Worm (Caenorhabditis elegans) whole organism, midembryonic: Measurements from ENCODE around the gene emb-30.

Source experiments
- T22C8.4 ChIP-seq: fragments of 200-800 bp; sonication (Bioruptor generic); IDR thresholded peaks from 2 replicates; pipeline ENCODE4 v1.3.6; 2022; ENCODE audit warnings: missing genetic modification characterization, missing compliant biosample characterization
- cog-1 ChIP-seq: sonication (generic microtip); optimal IDR thresholded peaks from 2 replicates; lab custom pipeline; 2016; ENCODE audit warnings: missing genetic modification characterization, missing compliant biosample characterization
- flt-1 ChIP-seq: fragments of 200-800 bp; sonication (Bioruptor generic); IDR thresholded peaks from 2 replicates; pipeline ENCODE4 v1.3.6; 2022; ENCODE audit warnings: missing genetic modification characterization, missing compliant biosample characterization
- klf-2 ChIP-seq: fragments of 200-800 bp; sonication (Bioruptor generic); conservative IDR thresholded peaks from 2 replicates; pipeline ENCODE4 v1.3.6; 2022; ENCODE audit warnings: missing genetic modification reagents, missing genetic modification characterization, missing compliant biosample characterization
- tab-1 ChIP-seq: fragments of 200-800 bp; sonication (Bioruptor generic); IDR thresholded peaks from 2 replicates; pipeline ENCODE4 v1.3.6; 2022; ENCODE audit warnings: missing genetic modification characterization, missing compliant biosample characterization
- ztf-23 ChIP-seq: fragments of 200-800 bp; sonication (Bioruptor generic); IDR thresholded peaks from 2 replicates; pipeline ENCODE4 v1.3.6; 2022; ENCODE audit warnings: missing genetic modification reagents, missing genetic modification characterization, missing compliant biosample characterization
- ztf-29 ChIP-seq: fragments of 200-800 bp; sonication (Bioruptor generic); IDR thresholded peaks from 2 replicates; pipeline ENCODE4 v1.3.6; 2022; ENCODE audit warnings: missing genetic modification reagents, missing genetic modification characterization, missing compliant biosample characterization

ce11 chrIII:9488027-9488426 lies 46.8 kb upstream of the emb-30 start:
- no peak for TF ChIP-seq klf-2 (GFP tag; lab: Robert Waterston, UW)
- TF ChIP-seq cog-1, result no peak
- TF ChIP-seq ztf-23 (GFP tag; lab: Robert Waterston, UW), result no peak
- no peak for TF ChIP-seq flt-1 (GFP tag; lab: Robert Waterston, UW)
- no peak for TF ChIP-seq ztf-29
- no peak for TF ChIP-seq T22C8.4 (GFP tag; lab: Robert Waterston, UW)
- TF ChIP-seq tab-1 (GFP tag; lab: Robert Waterston, UW), result no peak
